Worm (Caenorhabditis elegans) whole organism, late embryonic: ENCODE measurements around the gene K06G5.3.

ENCODE experiments used
- C38D4.7 ChIP-seq: fragments of 200-800 bp; sonication (Bioruptor generic); optimal IDR thresholded peaks from 2 replicates; lab custom pipeline; 2018; ENCODE audit warnings: mild to moderate bottlenecking, missing genetic modification characterization, moderate library complexity, missing compliant biosample characterization
- K02D7.2 ChIP-seq: sonication (generic microtip); optimal IDR thresholded peaks from 2 replicates; lab custom pipeline; 2017; ENCODE audit warnings: mild to moderate bottlenecking, missing genetic modification characterization, missing compliant biosample characterization
- T23F11.4 ChIP-seq: fragments of 200-800 bp; sonication (Bioruptor generic); optimal IDR thresholded peaks from 2 replicates; lab custom pipeline; 2018; ENCODE audit warnings: mild to moderate bottlenecking, missing genetic modification characterization, missing compliant biosample characterization
- Y22D7AL.16 ChIP-seq: sonication (generic microtip); optimal IDR thresholded peaks from 2 replicates; lab custom pipeline; 2016; ENCODE audit warnings: missing genetic modification characterization, missing compliant biosample characterization
- ceh-14 ChIP-seq: sonication (generic microtip); optimal IDR thresholded peaks from 2 replicates; lab custom pipeline; 2016; ENCODE audit warnings: missing genotype, missing genetic modification characterization, missing compliant biosample characterization
- ceh-19 ChIP-seq: fragments of 200-800 bp; sonication (Bioruptor generic); optimal IDR thresholded peaks from 2 replicates; lab custom pipeline; 2018; ENCODE audit warnings: mild to moderate bottlenecking, missing genetic modification characterization, missing compliant biosample characterization
- ceh-30 ChIP-seq: fragments of 150-350 bp; optimal IDR thresholded peaks from 2 replicates; lab custom pipeline; 2014; ENCODE audit warnings: missing biosample characterization, missing genetic modification characterization
- ceh-34 ChIP-seq: sonication (generic microtip); optimal IDR thresholded peaks from 2 replicates; lab custom pipeline; 2016; ENCODE audit warnings: mild to moderate bottlenecking, missing genetic modification characterization, missing compliant biosample characterization
- ceh-45 ChIP-seq: fragments of 200-800 bp; sonication (Bioruptor generic); IDR thresholded peaks from 2 replicates; pipeline ENCODE4 v1.3.6; 2022; ENCODE audit warnings: missing genetic modification reagents, missing genetic modification characterization, missing compliant biosample characterization
- ceh-6 ChIP-seq: fragments of 200-800 bp; sonication (Bioruptor generic); optimal IDR thresholded peaks from 2 replicates; lab custom pipeline; 2018; ENCODE audit warnings: mild to moderate bottlenecking, missing genetic modification characterization, missing compliant biosample characterization
- ceh-9 ChIP-seq: sonication (generic microtip); optimal IDR thresholded peaks from 2 replicates; lab custom pipeline; 2016; ENCODE audit warnings: mild to moderate bottlenecking, missing genetic modification characterization, inconsistent platforms, missing compliant biosample characterization
- che-1 ChIP-seq: sonication (generic microtip); optimal IDR thresholded peaks from 2 replicates; lab custom pipeline; 2016; ENCODE audit warnings: mild to moderate bottlenecking, missing genetic modification characterization, missing compliant biosample characterization
- dmd-4 ChIP-seq: sonication (generic microtip); optimal IDR thresholded peaks from 2 replicates; lab custom pipeline; 2016; ENCODE audit warnings: borderline replicate concordance, missing genetic modification characterization, missing compliant biosample characterization
- elt-2 ChIP-seq: sonication (generic microtip); optimal IDR thresholded peaks from 2 replicates; lab custom pipeline; 2016; ENCODE audit warnings: missing genetic modification reagents, missing genetic modification characterization, missing compliant biosample characterization
- hlh-13 ChIP-seq: fragments of 200-800 bp; sonication (Bioruptor generic); optimal IDR thresholded peaks from 2 replicates; lab custom pipeline; 2018; ENCODE audit warnings: mild to moderate bottlenecking, missing genetic modification characterization, missing compliant biosample characterization
- lim-6 ChIP-seq: sonication (generic microtip); optimal IDR thresholded peaks from 2 replicates; lab custom pipeline; 2016; ENCODE audit warnings: missing genetic modification characterization, missing compliant biosample characterization
- lin-11 ChIP-seq: fragments of 200-800 bp; sonication (Bioruptor generic); optimal IDR thresholded peaks from 2 replicates; lab custom pipeline; 2018; ENCODE audit warnings: mild to moderate bottlenecking, missing genetic modification characterization, missing compliant biosample characterization
- madf-2 ChIP-seq: sonication (generic microtip); optimal IDR thresholded peaks from 2 replicates; lab custom pipeline; 2017; ENCODE audit warnings: missing genetic modification characterization, missing compliant biosample characterization
- nhr-11 ChIP-seq: fragments of 150-350 bp; optimal IDR thresholded peaks from 2 replicates; lab custom pipeline; 2014; ENCODE audit warnings: missing biosample characterization, missing genetic modification characterization
- nhr-232 ChIP-seq: sonication (generic microtip); optimal IDR thresholded peaks from 2 replicates; lab custom pipeline; 2016; ENCODE audit warnings: missing genetic modification characterization, missing compliant biosample characterization
- pag-3 ChIP-seq: sonication (generic microtip); optimal IDR thresholded peaks from 2 replicates; lab custom pipeline; 2016; ENCODE audit warnings: missing compliant biosample characterization, missing genetic modification characterization, borderline replicate concordance
- pat-9 ChIP-seq: fragments of 200-800 bp; sonication (Bioruptor generic); optimal IDR thresholded peaks from 2 replicates; lab custom pipeline; 2018; ENCODE audit warnings: mild to moderate bottlenecking, missing genetic modification characterization, moderate library complexity, missing compliant biosample characterization
- pax-1 ChIP-seq: fragments of 150-350 bp; optimal IDR thresholded peaks from 2 replicates; lab custom pipeline; 2014; ENCODE audit warnings: missing biosample characterization, missing genetic modification characterization
- pha-2 ChIP-seq: sonication (generic microtip); optimal IDR thresholded peaks from 2 replicates; lab custom pipeline; 2017; ENCODE audit warnings: mild to moderate bottlenecking, missing genetic modification characterization, missing compliant biosample characterization
- pqm-1 ChIP-seq: sonication (generic microtip); optimal IDR thresholded peaks from 2 replicates; lab custom pipeline; 2016; ENCODE audit warnings: missing genetic modification characterization, missing compliant biosample characterization
- pros-1 ChIP-seq: fragments of 150-350 bp; optimal IDR thresholded peaks from 2 replicates; lab custom pipeline; 2014; ENCODE audit warnings: missing biosample characterization, missing genetic modification reagents, missing genetic modification characterization
- syd-9 ChIP-seq: sonication (generic microtip); optimal IDR thresholded peaks from 2 replicates; lab custom pipeline; 2016; ENCODE audit warnings: mild to moderate bottlenecking, missing genetic modification characterization, moderate library complexity, missing compliant biosample characterization
- tbx-7 ChIP-seq: sonication (generic microtip); optimal IDR thresholded peaks from 2 replicates; lab custom pipeline; 2016; ENCODE audit warnings: missing genotype, missing genetic modification characterization, missing compliant biosample characterization
- unc-42 ChIP-seq: sonication (generic microtip); optimal IDR thresholded peaks from 2 replicates; lab custom pipeline; 2016; ENCODE audit warnings: missing genotype, missing genetic modification characterization, missing compliant biosample characterization
- unc-55 ChIP-seq: sonication (generic microtip); optimal IDR thresholded peaks from 2 replicates; lab custom pipeline; 2017; ENCODE audit warnings: missing biosample characterization, missing genetic modification reagents, missing genetic modification characterization
- zip-5 ChIP-seq: sonication (generic microtip); optimal IDR thresholded peaks from 2 replicates; lab custom pipeline; 2016; ENCODE audit warnings: missing genetic modification characterization, missing compliant biosample characterization
- ztf-16 ChIP-seq: sonication (generic microtip); optimal IDR thresholded peaks from 2 replicates; lab custom pipeline; 2017; ENCODE audit warnings: missing genetic modification characterization, missing compliant biosample characterization

K06G5.3 gene

DNA sequence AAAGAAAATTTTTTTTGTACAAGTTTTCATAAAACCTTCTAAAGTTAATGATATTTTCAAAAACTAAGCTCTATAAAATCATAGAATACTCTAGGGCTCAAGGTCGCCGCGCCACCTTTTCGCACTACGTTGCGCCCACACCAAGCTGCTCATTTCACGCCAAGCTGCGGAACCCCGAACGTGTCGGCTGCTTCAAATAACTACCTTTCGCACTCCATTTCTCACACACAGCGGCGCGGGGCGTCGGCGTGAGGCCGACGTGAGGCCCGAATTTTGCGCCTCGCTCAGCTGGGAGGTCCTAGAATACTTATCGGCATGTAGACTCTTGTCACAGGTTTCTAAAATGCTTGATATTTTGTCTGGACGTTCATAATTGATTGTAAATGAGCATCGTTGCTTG lies 8.9 kb upstream of the K06G5.3 start:
- TF ChIP-seq pax-1 (tag; lab: Kevin White, UChicago) (no peak), pqm-1 (tag; lab: Kevin White, UChicago) (no peak), syd-9 (tag; lab: Kevin White, UChicago) (no peak), pros-1 (no peak), ceh-34 (tag; lab: Kevin White, UChicago) (no peak), pha-2 (tag; lab: Kevin White, UChicago) (no peak), hlh-13 (GFP tag; lab: Kevin White, UChicago) (no peak), ceh-19 (GFP tag; lab: Kevin White, UChicago) (no peak), ztf-16 (no peak), pag-3 (tag; lab: Kevin White, UChicago) (no peak), zip-5 (no peak), nhr-232 (tag; lab: Kevin White, UChicago) (no peak), ceh-45 (GFP tag; lab: Robert Waterston, UW) (no peak), dmd-4 (tag; lab: Kevin White, UChicago) (no peak), lim-6 (no peak), tbx-7 (tag; lab: Kevin White, UChicago) (no peak), nhr-11 (tag; lab: Kevin White, UChicago) (no peak), ceh-30 (no peak), ceh-9 (no peak)

ce11 chrX:14229306-14229845 lies 6.3 kb upstream of the K06G5.3 start:
- TF ChIP-seq pat-9 (tag; lab: Kevin White, UChicago): peak; percentile 28
- TF ChIP-seq lin-11 (tag; lab: Kevin White, UChicago): peak; percentile 4
- TF ChIP-seq che-1 (tag; lab: Kevin White, UChicago): peak; percentile 17
- TF ChIP-seq K02D7.2 (tag; lab: Kevin White, UChicago): peak; percentile 8
- peak; percentile 27 for TF ChIP-seq ceh-6 (GFP tag; lab: Kevin White, UChicago)
- TF ChIP-seq C38D4.7 (GFP tag; lab: Kevin White, UChicago): peak; percentile 55
- peak; percentile 51 for TF ChIP-seq ceh-19 (GFP tag; lab: Kevin White, UChicago)
- peak; percentile 12 for TF ChIP-seq hlh-13 (GFP tag; lab: Kevin White, UChicago)

ce11 chrX:14228764-14229163 lies 5.7 kb upstream of the K06G5.3 start:
- TF ChIP-seq nhr-11 (tag; lab: Kevin White, UChicago): no peak
- TF ChIP-seq unc-42 (tag; lab: Kevin White, UChicago): no peak

DNA sequence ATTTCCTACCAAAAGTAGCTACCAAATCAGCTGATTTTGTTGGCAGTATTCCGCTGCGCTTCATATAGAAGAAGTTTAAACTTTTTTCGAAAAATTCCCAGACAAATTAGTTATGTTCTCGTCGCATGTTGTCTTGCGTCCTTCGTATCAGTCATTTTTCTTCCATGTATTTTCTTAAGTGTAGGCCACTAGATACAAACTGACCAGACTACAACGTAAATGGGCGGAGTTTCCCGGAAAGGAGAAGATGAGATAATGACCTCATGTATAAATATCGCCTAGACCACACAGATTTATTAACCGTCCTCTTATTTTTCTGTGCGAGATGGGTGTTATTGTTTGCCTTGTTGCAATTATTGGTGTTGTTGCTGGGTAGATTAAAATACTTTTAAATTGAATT lies 2.2 kb upstream of the K06G5.3 start, which contains the start of gene cyp-13B2:
TSS of gene cyp-13B2 (plus strand) at position 301 of the 400 bp plus-strand sequence.
- no peak for TF ChIP-seq ceh-19 (GFP tag; lab: Kevin White, UChicago)
- TF ChIP-seq, all 69 proteins: peak for 0

ce11 chrX:14214520-14215023 lies 8.5 kb downstream of the K06G5.3 start, which contains the start of gene K06G5.1:
TSS of gene K06G5.1 (plus strand) at chrX:14214973.
- TF ChIP-seq T23F11.4 (GFP tag; lab: Kevin White, UChicago) (no peak), elt-2 (peak; percentile 85), unc-55 (GFP tag; lab: Kevin White, UChicago) (no peak), ceh-14 (tag; lab: Kevin White, UChicago) (no peak)

- TF ChIP-seq nhr-232 (tag; lab: Kevin White, UChicago) (no peak), Y22D7AL.16 (tag; lab: Kevin White, UChicago) (no peak), pat-9 (tag; lab: Kevin White, UChicago) (no peak), madf-2 (tag; lab: Kevin White, UChicago) (no peak)
- TF ChIP-seq, all 69 proteins: peak for 0
Observed at ce11 chrX:14213314-14213713, 9.7 kb downstream of the K06G5.3 start.
